Fruit fly (Drosophila melanogaster) whole organism, embryonic: ENCODE measurements around the gene Dop1R2.

Experiments
- Atf6 ChIP-seq: fragments of 200-800 bp; sonication (Bioruptor generic); IDR thresholded peaks from 2 replicates; pipeline ENCODE4 v1.3.6; 2022; ENCODE audit warnings: missing biosample characterization, missing genetic modification characterization
- CG10431 ChIP-seq: fragments of 200-800 bp; sonication (Bioruptor generic); optimal IDR thresholded peaks from 3 replicates; lab custom pipeline; 2018; ENCODE audit warnings: missing biosample characterization, mild to moderate bottlenecking, missing genetic modification characterization
- CG12659 ChIP-seq: fragments of 200-800 bp; sonication (Bioruptor generic); optimal IDR thresholded peaks from 3 replicates; lab custom pipeline; 2017; ENCODE audit warnings: mild to moderate bottlenecking, missing biosample characterization, missing genetic modification reagents, missing genetic modification characterization
- CG13424 ChIP-seq: fragments of 200-800 bp; sonication (Bioruptor generic); optimal IDR thresholded peaks from 2 replicates; lab custom pipeline; 2019; ENCODE audit warnings: missing biosample characterization, mild to moderate bottlenecking, missing genetic modification characterization, moderate library complexity
- CG14014 ChIP-seq: fragments of 200-800 bp; sonication (Bioruptor generic); IDR thresholded peaks from 2 replicates; pipeline ENCODE4 v1.3.6; 2022; ENCODE audit warnings: missing biosample characterization, missing genetic modification characterization
- CG15011 ChIP-seq: fragments of 200-800 bp; sonication (Bioruptor generic); optimal IDR thresholded peaks from 3 replicates; lab custom pipeline; 2018; ENCODE audit warnings: missing biosample characterization, mild to moderate bottlenecking, missing genetic modification characterization
- CG15269 ChIP-seq: fragments of 200-800 bp; sonication (Bioruptor generic); optimal IDR thresholded peaks from 2 replicates; lab custom pipeline; 2018; ENCODE audit warnings: missing biosample characterization, mild to moderate bottlenecking, missing genetic modification characterization, moderate library complexity
- CG15514 ChIP-seq: fragments of 200-800 bp; sonication (Bioruptor generic); optimal IDR thresholded peaks from 3 replicates; lab custom pipeline; 2017; ENCODE audit warnings: missing biosample characterization, missing genetic modification characterization, mild to moderate bottlenecking, moderate library complexity, missing genetic modification reagents
- CG18764 ChIP-seq: fragments of 200-800 bp; sonication (Bioruptor generic); optimal IDR thresholded peaks from 3 replicates; lab custom pipeline; 2016; ENCODE audit warnings: missing biosample characterization, missing genetic modification characterization
- CG2129 ChIP-seq: fragments of 200-800 bp; sonication (Bioruptor generic); IDR thresholded peaks from 2 replicates; pipeline ENCODE4 v1.3.6; 2022; ENCODE audit warnings: missing biosample characterization, missing genetic modification characterization; ENCODE audit not compliant: partially characterized antibody
- CG31365 ChIP-seq: fragments of 200-800 bp; sonication (Bioruptor generic); optimal IDR thresholded peaks from 2 replicates; lab custom pipeline; 2018; ENCODE audit warnings: missing biosample characterization, mild to moderate bottlenecking, missing genetic modification characterization
- CG32767 ChIP-seq: fragments of 200-800 bp; sonication (Bioruptor generic); IDR thresholded peaks from 2 replicates; pipeline ENCODE4 v1.3.6; 2022; ENCODE audit warnings: missing biosample characterization, missing genetic modification characterization
- CG3407 ChIP-seq: fragments of 200-800 bp; sonication (Bioruptor generic); optimal IDR thresholded peaks from 2 replicates; lab custom pipeline; 2018; ENCODE audit warnings: missing biosample characterization, mild to moderate bottlenecking, missing genetic modification characterization
- CG4360 ChIP-seq: fragments of 200-800 bp; sonication (Bioruptor generic); IDR thresholded peaks from 2 replicates; pipeline ENCODE4 v1.3.6; 2022; ENCODE audit warnings: missing biosample characterization, missing genetic modification characterization
- CG4820 ChIP-seq: fragments of 200-800 bp; sonication (Bioruptor generic); optimal IDR thresholded peaks from 3 replicates; lab custom pipeline; 2016; ENCODE audit warnings: missing biosample characterization, missing genetic modification characterization
- CG6813 ChIP-seq: fragments of 200-800 bp; sonication (Bioruptor generic); optimal IDR thresholded peaks from 2 replicates; lab custom pipeline; 2017; ENCODE audit warnings: missing biosample characterization, missing genetic modification characterization, mild to moderate bottlenecking, moderate library complexity, missing genetic modification reagents
- CG8281 ChIP-seq: fragments of 200-800 bp; sonication (Bioruptor generic); optimal IDR thresholded peaks from 2 replicates; lab custom pipeline; 2018; ENCODE audit warnings: missing biosample characterization, mild to moderate bottlenecking, missing genetic modification characterization, moderate library complexity
- CG8478 ChIP-seq: fragments of >200 bp; optimal IDR thresholded peaks from 2 replicates; lab custom pipeline; 2018
- Fer3 ChIP-seq: fragments of 200-800 bp; sonication (Bioruptor generic); optimal IDR thresholded peaks from 2 replicates; lab custom pipeline; 2018; ENCODE audit warnings: missing biosample characterization, mild to moderate bottlenecking, missing genetic modification characterization, moderate library complexity
- Hand ChIP-seq: fragments of 200-800 bp; sonication (Bioruptor generic); optimal IDR thresholded peaks from 2 replicates; lab custom pipeline; 2017; ENCODE audit warnings: mild to moderate bottlenecking, missing biosample characterization, missing genetic modification reagents, missing genetic modification characterization
- Hr78 ChIP-seq, 2 experiments: fragments of 200-800 bp in 1 of 2; fragments of >200 bp in 1 of 2; sonication (Bioruptor generic) in 1 of 2; optimal IDR thresholded peaks; 2 replicates each; lab custom pipeline; 2017 to 2019; ENCODE audit warnings: missing biosample characterization in 2 of 2, missing genetic modification characterization in 2 of 2, mild to moderate bottlenecking in 1 of 2, moderate library complexity in 1 of 2
- Kr ChIP-seq: fragments of 200-800 bp; sonication (Bioruptor generic); optimal IDR thresholded peaks from 2 replicates; lab custom pipeline; 2017; ENCODE audit warnings: missing biosample characterization, mild to moderate bottlenecking, missing genetic modification characterization
- Med ChIP-seq: fragments of 200-800 bp; sonication (Bioruptor generic); peaks from one replicate; lab custom pipeline; 2016; ENCODE audit warnings: missing biosample characterization, missing genetic modification characterization, mild to moderate bottlenecking, inconsistent platforms, moderate library complexity
- Mes4 ChIP-seq: fragments of 200-800 bp; sonication (Bioruptor generic); optimal IDR thresholded peaks from 2 replicates; lab custom pipeline; 2016; ENCODE audit warnings: missing biosample characterization, missing genetic modification characterization
- NFAT ChIP-seq: fragments of 200-800 bp; sonication (Bioruptor generic); IDR thresholded peaks from 2 replicates; pipeline ENCODE4 v1.3.6; 2022; ENCODE audit warnings: missing biosample characterization, missing genetic modification characterization
- Nf-YB ChIP-seq: fragments of 200-800 bp; sonication (Bioruptor generic); optimal IDR thresholded peaks from 3 replicates; lab custom pipeline; 2019; ENCODE audit warnings: missing biosample characterization, mild to moderate bottlenecking, missing genetic modification characterization, moderate library complexity
- Pdp1 ChIP-seq, 2 experiments: fragments of 200-800 bp; sonication (Bioruptor generic); optimal IDR thresholded peaks; 3 replicates each; lab custom pipeline; 2016; ENCODE audit warnings: missing biosample characterization in 2 of 2, missing genetic modification characterization in 2 of 2, mild to moderate bottlenecking in 1 of 2, moderate library complexity in 1 of 2
- Sox102F ChIP-seq: fragments of 200-800 bp; sonication (Bioruptor generic); optimal IDR thresholded peaks from 2 replicates; lab custom pipeline; 2018; ENCODE audit warnings: missing biosample characterization, mild to moderate bottlenecking, missing genetic modification characterization, moderate library complexity
- Xbp1 ChIP-seq: fragments of 200-800 bp; sonication (Bioruptor generic); optimal IDR thresholded peaks from 3 replicates; lab custom pipeline; 2016; ENCODE audit warnings: missing biosample characterization, mild to moderate bottlenecking, missing genetic modification characterization
- ac ChIP-seq: fragments of 200-800 bp; sonication (Bioruptor generic); optimal IDR thresholded peaks from 3 replicates; lab custom pipeline; 2017; ENCODE audit warnings: missing biosample characterization, mild to moderate bottlenecking, missing genetic modification characterization
- aop ChIP-seq: fragments of 200-800 bp; sonication (Bioruptor generic); IDR thresholded peaks from 2 replicates; pipeline ENCODE4 v1.3.6; 2022; ENCODE audit warnings: missing biosample characterization, missing genetic modification characterization
- ara ChIP-seq: fragments of 200-800 bp; sonication (Bioruptor generic); IDR thresholded peaks from 2 replicates; pipeline ENCODE4 v1.3.6; 2022; ENCODE audit warnings: missing biosample characterization, missing genetic modification characterization
- bowl ChIP-seq: fragments of 200-800 bp; sonication (Bioruptor generic); IDR thresholded peaks from 2 replicates; pipeline ENCODE4 v1.3.6; 2022; ENCODE audit warnings: missing biosample characterization, missing genetic modification characterization
- disco-r ChIP-seq: fragments of 200-800 bp; sonication (Bioruptor generic); optimal IDR thresholded peaks from 2 replicates; lab custom pipeline; 2016; ENCODE audit warnings: missing biosample characterization, missing genetic modification characterization
- ems ChIP-seq: fragments of 200-800 bp; sonication (Bioruptor generic); optimal IDR thresholded peaks from 3 replicates; lab custom pipeline; 2016; ENCODE audit warnings: missing biosample characterization, missing genetic modification characterization
- eve ChIP-seq, 2 experiments: fragments of >200 bp; optimal IDR thresholded peaks; 2 replicates each; lab custom pipeline; 2017; ENCODE audit warnings: missing biosample characterization in 2 of 2, missing genetic modification characterization in 2 of 2
- gt ChIP-seq: fragments of 200-800 bp; sonication (Bioruptor generic); IDR thresholded peaks from 2 replicates; pipeline ENCODE4 v1.3.6; 2022; ENCODE audit warnings: missing biosample characterization, missing genetic modification characterization
- hkb ChIP-seq, 2 experiments: fragments of 200-800 bp in 1 of 2; fragments of >200 bp in 1 of 2; sonication (Bioruptor generic) in 1 of 2; IDR thresholded peaks in 1 of 2; optimal IDR thresholded peaks in 1 of 2; 2 replicates each; pipeline versions ENCODE4 v1.3.6 to Lab custom; 2017 to 2022; ENCODE audit warnings: missing biosample characterization in 1 of 2, missing genetic modification characterization in 1 of 2
- insv ChIP-seq, 2 experiments: fragments of 200-800 bp; sonication (Bioruptor generic); optimal IDR thresholded peaks; 3 replicates each; lab custom pipeline; 2016 to 2018; ENCODE audit warnings: missing biosample characterization in 2 of 2, missing genetic modification characterization in 2 of 2
- jing ChIP-seq: fragments of 200-800 bp; sonication (Bioruptor generic); optimal IDR thresholded peaks from 2 replicates; lab custom pipeline; 2018; ENCODE audit warnings: missing biosample characterization, mild to moderate bottlenecking, missing genetic modification characterization
- lbe ChIP-seq: fragments of 200-800 bp; sonication (Bioruptor generic); optimal IDR thresholded peaks from 2 replicates; lab custom pipeline; 2016; ENCODE audit warnings: missing biosample characterization, mild to moderate bottlenecking, missing genetic modification characterization
- lmd ChIP-seq: fragments of 200-800 bp; sonication (Bioruptor generic); IDR thresholded peaks from 2 replicates; pipeline ENCODE4 v1.3.6; 2022; ENCODE audit warnings: missing biosample characterization, missing genetic modification characterization
- nau ChIP-seq: fragments of 200-800 bp; sonication (Bioruptor generic); optimal IDR thresholded peaks from 3 replicates; lab custom pipeline; 2017; ENCODE audit warnings: missing biosample characterization, mild to moderate bottlenecking, missing genetic modification characterization, missing genetic modification reagents
- nerfin-2 ChIP-seq: fragments of 200-800 bp; sonication (Bioruptor generic); IDR thresholded peaks from 2 replicates; pipeline ENCODE4 v1.3.6; 2022; ENCODE audit warnings: missing biosample characterization, missing genetic modification characterization; ENCODE audit not compliant: partially characterized antibody
- prd ChIP-seq, 3 experiments: fragments of >200 bp in 2 of 3; fragments of 200-800 bp in 1 of 3; sonication (Bioruptor generic) in 1 of 3; optimal IDR thresholded peaks in 2 of 3; IDR thresholded peaks in 1 of 3; 2 replicates in 2 of 3; 3 replicates in 1 of 3; pipeline versions ENCODE4 v1.3.6 to Lab custom; 2017 to 2022; ENCODE audit warnings: missing biosample characterization in 1 of 3, missing genetic modification characterization in 1 of 3
- pros ChIP-seq: fragments of 200-800 bp; sonication (Bioruptor generic); optimal IDR thresholded peaks from 3 replicates; lab custom pipeline; 2019; ENCODE audit warnings: missing biosample characterization, mild to moderate bottlenecking, missing genetic modification characterization, moderate library complexity
- rib ChIP-seq: fragments of 200-800 bp; sonication (Bioruptor generic); IDR thresholded peaks from 2 replicates; pipeline ENCODE4 v1.3.6; 2022; ENCODE audit warnings: missing biosample characterization, missing genetic modification characterization
- sd ChIP-seq: fragments of 200-800 bp; sonication (Bioruptor generic); optimal IDR thresholded peaks from 3 replicates; lab custom pipeline; 2018; ENCODE audit warnings: missing biosample characterization, mild to moderate bottlenecking, missing genetic modification characterization, moderate library complexity
- wdn ChIP-seq: fragments of 200-800 bp; sonication (Bioruptor generic); IDR thresholded peaks from 2 replicates; pipeline ENCODE4 v1.3.6; 2022; ENCODE audit warnings: missing biosample characterization, missing genetic modification characterization
- zfh2 ChIP-seq: fragments of 200-800 bp; sonication (Bioruptor generic); optimal IDR thresholded peaks from 2 replicates; lab custom pipeline; 2016; ENCODE audit warnings: missing biosample characterization, missing genetic modification characterization

The Dop1R2 gene

DNA sequence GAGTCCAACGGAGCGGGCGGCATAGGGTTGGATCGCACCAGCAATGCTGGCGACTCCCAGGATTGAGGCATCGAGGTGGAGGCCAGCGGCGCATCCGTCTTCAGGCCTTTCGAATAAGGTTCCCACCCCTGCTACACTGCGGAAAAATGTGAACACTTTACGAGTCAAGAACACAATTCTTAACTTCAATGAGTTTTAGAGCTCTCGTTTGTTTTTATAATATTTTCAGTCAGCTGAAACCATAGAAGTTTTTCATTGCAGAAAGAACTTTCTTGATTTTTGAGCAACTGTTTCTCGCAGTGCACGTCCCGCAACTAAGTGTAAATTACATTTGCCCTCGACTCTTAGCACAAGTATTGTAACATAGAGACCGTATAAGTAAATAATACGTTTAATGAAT is 36.6 kb upstream of the Dop1R2 start (continued):
- TF ChIP-seq NFAT (GFP tag; lab: Robert Waterston, UW) (no peak), CG14014 (GFP tag; lab: Robert Waterston, UW) (no peak), CG10431 (GFP tag; lab: Kevin White, UChicago) (no peak), wdn (GFP tag; lab: Robert Waterston, UW) (no peak), Med (GFP tag; lab: Kevin White, UChicago) (peak; percentile 68), jing (GFP tag; lab: Kevin White, UChicago) (no peak), nau (GFP tag; lab: Kevin White, UChicago) (no peak), Atf6 (GFP tag; lab: Robert Waterston, UW) (no peak), Mes4 (GFP tag; lab: Kevin White, UChicago) (no peak), zfh2 (no peak), Hand (GFP tag; lab: Kevin White, UChicago) (no peak), lbe (GFP tag; lab: Kevin White, UChicago) (no peak), CG31365 (tag; lab: Kevin White, UChicago) (no peak), pros (no peak), CG6813 (no peak), hkb (optimal IDR thresholded peaks at IDR 0.05; lab: Kevin White, UChicago) (no peak), hkb (GFP tag; IDR thresholded peaks at IDR 0.05; lab: Robert Waterston, UW) (no peak), CG3407 (GFP tag; lab: Kevin White, UChicago) (no peak), bowl (no peak), eve (GFP tag; optimal IDR thresholded peaks at IDR 0.05; lab: Kevin White, UChicago) (no peak), Kr (GFP tag; lab: Kevin White, UChicago) (no peak), CG32767 (GFP tag; lab: Robert Waterston, UW) (no peak), gt (GFP tag; lab: Robert Waterston, UW) (no peak), CG2129 (GFP tag; lab: Robert Waterston, UW) (no peak), insv (GFP tag; optimal IDR thresholded peaks at IDR 0.05; lab: Kevin White, UChicago) (no peak), CG4360 (GFP tag; lab: Robert Waterston, UW) (0 out of 2 replicates have a peak, but pooled peaks have one; percentile 15), ems (GFP tag; lab: Kevin White, UChicago) (no peak), CG12659 (GFP tag; lab: Kevin White, UChicago) (no peak), CG15011 (GFP tag; lab: Kevin White, UChicago) (no peak), prd (optimal IDR thresholded peaks at IDR 0.05; lab: Kevin White, UChicago) (no peak), prd (GFP tag; IDR thresholded peaks at IDR 0.05; lab: Robert Waterston, UW) (peak; percentile 79), Pdp1 (GFP tag; optimal IDR thresholded peaks at IDR 0.05; lab: Kevin White, UChicago) (no peak), sd (tag; lab: Kevin White, UChicago) (no peak), nerfin-2 (GFP tag; lab: Robert Waterston, UW) (no peak), lmd (peak; percentile 19; the same call in 1 of the 2 replicates), CG8478 (lab: Kevin White, UChicago) (no peak), CG8281 (tag; lab: Kevin White, UChicago) (no peak), CG18764 (GFP tag; lab: Kevin White, UChicago) (no peak), Nf-YB (GFP tag; lab: Kevin White, UChicago) (peak; percentile 17), CG4820 (GFP tag; lab: Kevin White, UChicago) (peak; percentile 30), Fer3 (tag; lab: Kevin White, UChicago) (no peak), CG15514 (no peak), disco-r (no peak), Hr78 (GFP tag; optimal IDR thresholded peaks at IDR 0.05; lab: Kevin White, UChicago) (no peak), CG15269 (tag; lab: Kevin White, UChicago) (no peak), rib (GFP tag; lab: Robert Waterston, UW) (no peak), aop (GFP tag; lab: Robert Waterston, UW) (no peak), Xbp1 (GFP tag; lab: Kevin White, UChicago) (peak; percentile 23), ac (GFP tag; lab: Kevin White, UChicago) (peak; percentile 16), CG13424 (tag; lab: Kevin White, UChicago) (no peak), Sox102F (no peak), ara (peak; percentile 38; the same call in 1 of the 2 replicates)
